Fruit fly (Drosophila melanogaster): ENCODE data around the gene Cyp28d2.

Gene Cyp28d2

dm6 chr2L:5237175-5237753 is 30.2 kb downstream of the Cyp28d2 start:
- TF ChIP-seq insv (optimal IDR thresholded peaks at IDR 0.05) (no peak), Myc (optimal IDR thresholded peaks at IDR 0.05) (no peak), psq (optimal IDR thresholded peaks at IDR 0.05) (no peak)

- no peak for TF ChIP-seq insv (optimal IDR thresholded peaks at IDR 0.05)
- TF ChIP-seq h (optimal IDR thresholded peaks at IDR 0.05) = no peak
- no peak for TF ChIP-seq psq (optimal IDR thresholded peaks at IDR 0.05)
- no peak for TF ChIP-seq Myc (optimal IDR thresholded peaks at IDR 0.05)
- no peak for TF ChIP-seq Sin3A (optimal IDR thresholded peaks at IDR 0.05)
- TF ChIP-seq ttk (optimal IDR thresholded peaks at IDR 0.05) = no peak
Observed at dm6 chr2L:5237899-5238566, 31.0 kb downstream of the Cyp28d2 start.

dm6 chr2L:5238567-5238925 is 31.5 kb downstream of the Cyp28d2 start:
- no peak for TF ChIP-seq Sin3A (optimal IDR thresholded peaks at IDR 0.05)
- TF ChIP-seq ttk (optimal IDR thresholded peaks at IDR 0.05) = no peak
- TF ChIP-seq h (optimal IDR thresholded peaks at IDR 0.05) = no peak
- no peak for TF ChIP-seq insv (optimal IDR thresholded peaks at IDR 0.05)
- TF ChIP-seq psq (optimal IDR thresholded peaks at IDR 0.05) = no peak
- no peak for TF ChIP-seq Myc (optimal IDR thresholded peaks at IDR 0.05)

dm6 chr2L:5239433-5240278 is 32.6 kb downstream of the Cyp28d2 start:
- TF ChIP-seq psq (optimal IDR thresholded peaks at IDR 0.05) (no peak), h (optimal IDR thresholded peaks at IDR 0.05) (no peak), Sin3A (optimal IDR thresholded peaks at IDR 0.05) (no peak), insv (optimal IDR thresholded peaks at IDR 0.05) (no peak), ttk (optimal IDR thresholded peaks at IDR 0.05) (no peak), Myc (optimal IDR thresholded peaks at IDR 0.05) (no peak)

- TF ChIP-seq ttk (optimal IDR thresholded peaks at IDR 0.05) (no peak), h (optimal IDR thresholded peaks at IDR 0.05) (no peak), Myc (optimal IDR thresholded peaks at IDR 0.05) (no peak), psq (optimal IDR thresholded peaks at IDR 0.05) (no peak), Sin3A (optimal IDR thresholded peaks at IDR 0.05) (no peak), insv (optimal IDR thresholded peaks at IDR 0.05) (no peak)
Observed at dm6 chr2L:5240520-5240919, 33.5 kb downstream of the Cyp28d2 start.

- TF ChIP-seq psq (optimal IDR thresholded peaks at IDR 0.05) = no peak
- no peak for TF ChIP-seq Sin3A (optimal IDR thresholded peaks at IDR 0.05)
- TF ChIP-seq insv (optimal IDR thresholded peaks at IDR 0.05) = no peak
- no peak for TF ChIP-seq h (optimal IDR thresholded peaks at IDR 0.05)
- TF ChIP-seq ttk (optimal IDR thresholded peaks at IDR 0.05) = no peak
- no peak for TF ChIP-seq Myc (optimal IDR thresholded peaks at IDR 0.05)
Observed at dm6 chr2L:5242194-5242914, 35.3 kb downstream of the Cyp28d2 start.

- TF ChIP-seq Myc (optimal IDR thresholded peaks at IDR 0.05) (no peak), Sin3A (optimal IDR thresholded peaks at IDR 0.05) (no peak), psq (optimal IDR thresholded peaks at IDR 0.05) (no peak), insv (optimal IDR thresholded peaks at IDR 0.05) (no peak), ttk (optimal IDR thresholded peaks at IDR 0.05) (no peak)
Observed at dm6 chr2L:5245363-5245892, 38.4 kb downstream of the Cyp28d2 start.

dm6 chr2L:5247384-5247783 is 40.3 kb downstream of the Cyp28d2 start:
- TF ChIP-seq ttk (optimal IDR thresholded peaks at IDR 0.05) (no peak), psq (optimal IDR thresholded peaks at IDR 0.05) (no peak), Myc (optimal IDR thresholded peaks at IDR 0.05) (no peak)

- TF ChIP-seq Myc (optimal IDR thresholded peaks at IDR 0.05) (no peak), Sin3A (optimal IDR thresholded peaks at IDR 0.05) (no peak), psq (optimal IDR thresholded peaks at IDR 0.05) (no peak)
Observed at dm6 chr2L:5247812-5248211, 40.7 kb downstream of the Cyp28d2 start.

- no peak for TF ChIP-seq psq (optimal IDR thresholded peaks at IDR 0.05)
- no peak for TF ChIP-seq h (optimal IDR thresholded peaks at IDR 0.05)
- TF ChIP-seq Sin3A (optimal IDR thresholded peaks at IDR 0.05) = no peak
- TF ChIP-seq insv (optimal IDR thresholded peaks at IDR 0.05) = no peak
- no peak for TF ChIP-seq ttk (optimal IDR thresholded peaks at IDR 0.05)
- no peak for TF ChIP-seq Myc (optimal IDR thresholded peaks at IDR 0.05)
Observed at dm6 chr2L:5248582-5248981, 41.5 kb downstream of the Cyp28d2 start.

dm6 chr2L:5249766-5250165 is 42.7 kb downstream of the Cyp28d2 start:
- TF ChIP-seq insv (optimal IDR thresholded peaks at IDR 0.05) (no peak), Myc (optimal IDR thresholded peaks at IDR 0.05) (no peak), psq (optimal IDR thresholded peaks at IDR 0.05) (no peak), h (optimal IDR thresholded peaks at IDR 0.05) (no peak), Sin3A (optimal IDR thresholded peaks at IDR 0.05) (no peak), ttk (optimal IDR thresholded peaks at IDR 0.05) (no peak)

- TF ChIP-seq h (optimal IDR thresholded peaks at IDR 0.05) (no peak), ttk (optimal IDR thresholded peaks at IDR 0.05) (no peak), psq (optimal IDR thresholded peaks at IDR 0.05) (no peak), Myc (optimal IDR thresholded peaks at IDR 0.05) (no peak), Sin3A (optimal IDR thresholded peaks at IDR 0.05) (no peak), insv (optimal IDR thresholded peaks at IDR 0.05) (no peak)
Observed at dm6 chr2L:5251150-5251549, 44.1 kb downstream of the Cyp28d2 start.
